Fruit fly (Drosophila melanogaster) whole organism: ENCODE measurements around the gene GatC.

Experiments used
- CG8478 ChIP-seq: fragments of >200 bp; optimal IDR thresholded peaks from 2 replicates; lab custom pipeline; 2018; ENCODE audit warnings: inconsistent platforms
- pan ChIP-seq: fragments of >200 bp; optimal IDR thresholded peaks from 2 replicates; lab custom pipeline; 2017
- psq ChIP-seq: fragments of >200 bp; optimal IDR thresholded peaks from 2 replicates; lab custom pipeline; 2017
- usp ChIP-seq: fragments of >200 bp; optimal IDR thresholded peaks from 2 replicates; lab custom pipeline; 2017; ENCODE audit warnings: missing biosample characterization, missing genetic modification characterization, mixed read lengths

DNA sequence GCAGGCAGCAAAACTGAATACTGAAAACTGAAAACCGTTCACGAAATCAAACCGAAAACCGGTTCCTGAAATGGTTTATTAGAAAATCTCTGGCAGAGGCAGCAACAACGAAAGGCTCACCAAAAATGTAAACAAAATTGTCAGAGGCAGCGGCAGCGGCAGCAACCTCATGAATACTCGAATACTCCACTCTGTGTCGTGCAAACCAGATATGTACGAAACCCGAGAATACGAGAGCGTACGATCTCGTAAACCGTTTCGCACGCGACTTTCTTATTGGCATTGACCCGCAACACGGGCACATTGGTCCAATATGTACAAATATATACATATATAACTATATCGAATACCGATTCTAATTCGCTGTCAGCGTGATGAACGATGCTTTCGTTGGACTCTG is 4.7 kb upstream of the GatC start:
- TF ChIP-seq usp (GFP tag; lab: Kevin White, UChicago): no peak
- no peak for TF ChIP-seq CG8478 (lab: Kevin White, UChicago)
- TF ChIP-seq psq (lab: Kevin White, UChicago): no peak
- no peak for TF ChIP-seq pan (lab: Kevin White, UChicago)
